Worm (Caenorhabditis elegans) whole organism, L2 larva: ENCODE measurements around the gene F20D6.11.

Experiments
- C34F6.9 ChIP-seq: fragments of 150-350 bp; optimal IDR thresholded peaks from 2 replicates; lab custom pipeline; 2014; ENCODE audit warnings: missing biosample characterization, missing genetic modification characterization
- F13H6.1 ChIP-seq: sonication (generic microtip); optimal IDR thresholded peaks from 2 replicates; lab custom pipeline; 2016; ENCODE audit warnings: missing genetic modification characterization, missing compliant biosample characterization
- R02D3.7 ChIP-seq: fragments of 150-350 bp; optimal IDR thresholded peaks from 2 replicates; lab custom pipeline; 2014; ENCODE audit warnings: missing biosample characterization, missing genetic modification characterization
- Y55F3AM.14 ChIP-seq: fragments of 200-800 bp; sonication (Bioruptor generic); optimal IDR thresholded peaks from 2 replicates; lab custom pipeline; 2018; ENCODE audit warnings: mild to moderate bottlenecking, missing genetic modification characterization, missing compliant biosample characterization
- blmp-1 ChIP-seq: sonication (generic microtip); optimal IDR thresholded peaks from 2 replicates; lab custom pipeline; 2017; ENCODE audit warnings: missing genetic modification characterization, mild to moderate bottlenecking, missing compliant biosample characterization, antibody characterized with exemption, moderate library complexity; ENCODE audit not compliant: insufficient read depth
- ceh-82 ChIP-seq: fragments of 150-350 bp; optimal IDR thresholded peaks from 2 replicates; lab custom pipeline; 2014; ENCODE audit warnings: missing biosample characterization, missing genetic modification characterization
- crh-2 ChIP-seq: sonication (generic microtip); optimal IDR thresholded peaks from 2 replicates; lab custom pipeline; 2017; ENCODE audit warnings: missing biosample characterization, missing genetic modification characterization
- egl-27 ChIP-seq: sonication (generic microtip); optimal IDR thresholded peaks from 3 replicates; lab custom pipeline; 2017; ENCODE audit warnings: missing biosample characterization, missing genetic modification reagents, missing genetic modification characterization
- fos-1 ChIP-seq: fragments of 150-350 bp; optimal IDR thresholded peaks from 2 replicates; lab custom pipeline; 2014; ENCODE audit warnings: missing biosample characterization, missing genetic modification characterization
- lin-11 ChIP-seq: fragments of 150-350 bp; sonication (generic microtip); optimal IDR thresholded peaks from 2 replicates; lab custom pipeline; 2014; ENCODE audit warnings: missing biosample characterization, missing genetic modification characterization, inconsistent platforms, mixed read lengths
- lin-13 ChIP-seq: fragments of 150-350 bp; optimal IDR thresholded peaks from 2 replicates; lab custom pipeline; 2014; ENCODE audit warnings: missing biosample characterization, missing genetic modification reagents, missing genetic modification characterization
- lsy-2 ChIP-seq, 2 experiments: fragments of 150-350 bp in 1 of 2; sonication (generic microtip) in 1 of 2; optimal IDR thresholded peaks; 2 replicates each; lab custom pipeline; 2014 to 2017; ENCODE audit warnings: missing biosample characterization in 2 of 2, missing genetic modification characterization in 2 of 2
- mab-5 ChIP-seq: fragments of 150-350 bp; optimal IDR thresholded peaks from 2 replicates; lab custom pipeline; 2014; ENCODE audit warnings: missing biosample characterization, missing genetic modification characterization
- mbf-1 ChIP-seq: sonication (generic microtip); optimal IDR thresholded peaks from 2 replicates; lab custom pipeline; 2017; ENCODE audit warnings: missing biosample characterization, missing genetic modification characterization
- nhr-10 ChIP-seq: sonication (generic microtip); optimal IDR thresholded peaks from 2 replicates; lab custom pipeline; 2017; ENCODE audit warnings: missing biosample characterization, missing genetic modification characterization
- nhr-12 ChIP-seq: fragments of 150-350 bp; optimal IDR thresholded peaks from 2 replicates; lab custom pipeline; 2014; ENCODE audit warnings: missing biosample characterization, missing genetic modification characterization
- nhr-21 ChIP-seq: fragments of 150-350 bp; optimal IDR thresholded peaks from 2 replicates; lab custom pipeline; 2014; ENCODE audit warnings: missing biosample characterization, missing genetic modification characterization
- nhr-237 ChIP-seq: fragments of 150-350 bp; optimal IDR thresholded peaks from 2 replicates; lab custom pipeline; 2014; ENCODE audit warnings: missing biosample characterization, missing genetic modification characterization
- nhr-25 ChIP-seq: fragments of 150-350 bp; sonication (generic microtip); optimal IDR thresholded peaks from 3 replicates; lab custom pipeline; 2014; ENCODE audit warnings: missing biosample characterization, missing genetic modification characterization
- nhr-6 ChIP-seq: fragments of 150-350 bp; optimal IDR thresholded peaks from 2 replicates; lab custom pipeline; 2014; ENCODE audit warnings: missing biosample characterization, missing genetic modification characterization
- nhr-77 ChIP-seq: fragments of 150-350 bp; optimal IDR thresholded peaks from 2 replicates; lab custom pipeline; 2014; ENCODE audit warnings: missing biosample characterization, missing genetic modification characterization
- sem-4 ChIP-seq: fragments of 150-350 bp; optimal IDR thresholded peaks from 2 replicates; lab custom pipeline; 2014; ENCODE audit warnings: missing biosample characterization, missing genetic modification reagents, missing genetic modification characterization
- skn-1 ChIP-seq: sonication (generic microtip); optimal IDR thresholded peaks from 2 replicates; lab custom pipeline; 2017; ENCODE audit warnings: missing biosample characterization, missing genetic modification characterization
- sma-9 ChIP-seq, 2 experiments: fragments of 150-350 bp in 1 of 2; sonication (generic microtip) in 1 of 2; optimal IDR thresholded peaks; 2 replicates each; lab custom pipeline; 2014 to 2016; ENCODE audit warnings: missing genetic modification characterization in 2 of 2, mild to moderate bottlenecking in 1 of 2, missing biosample characterization in 1 of 2, missing compliant biosample characterization in 1 of 2, missing genetic modification reagents in 1 of 2, moderate library complexity in 1 of 2
- unc-62 ChIP-seq: fragments of 150-350 bp; optimal IDR thresholded peaks from 2 replicates; lab custom pipeline; 2014; ENCODE audit warnings: missing biosample characterization, missing genetic modification reagents, missing genetic modification characterization
- zag-1 ChIP-seq: fragments of 150-350 bp; optimal IDR thresholded peaks from 2 replicates; lab custom pipeline; 2014; ENCODE audit warnings: missing biosample characterization, missing genetic modification characterization

F20D6.11 gene

ce11 chrV:8159629-8160028, 39.3 kb downstream of the F20D6.11 start, which contains the start of gene F20D6.6:
F20D6.6 (plus strand) TSS chrV:8159929.
- TF ChIP-seq fos-1 (no peak), nhr-25 (tag; lab: Kevin White, UChicago) (no peak), F13H6.1 (no peak), egl-27 (no peak), C34F6.9 (no peak), nhr-12 (tag; lab: Kevin White, UChicago) (no peak), lin-13 (GFP tag; lab: Kevin White, UChicago) (no peak), nhr-77 (tag; lab: Kevin White, UChicago) (no peak), crh-2 (no peak), sem-4 (tag; lab: Kevin White, UChicago) (no peak), nhr-6 (tag; lab: Kevin White, UChicago) (no peak), nhr-21 (tag; lab: Kevin White, UChicago) (no peak), nhr-237 (tag; lab: Kevin White, UChicago) (no peak), mbf-1 (tag; lab: Kevin White, UChicago) (no peak), zag-1 (tag; lab: Kevin White, UChicago) (no peak), blmp-1 (no peak), sma-9 (GFP tag; optimal IDR thresholded peaks at IDR 0.05; lab: Kevin White, UChicago) (no peak), sma-9 (tag; optimal IDR thresholded peaks at IDR 0.05; lab: Kevin White, UChicago) (no peak), ceh-82 (tag; lab: Kevin White, UChicago) (no peak)

- TF ChIP-seq zag-1 (tag; lab: Kevin White, UChicago) = no peak
- TF ChIP-seq, all 48 proteins: peak for 0
These were observed 41.4 kb downstream of the F20D6.11 start, which contains the start of gene sul-2 for ce11 chrV:8157446-8157845. sul-2 (plus strand) TSS chrV:8157746.

ce11 chrV:8155743-8156142, 43.2 kb downstream of the F20D6.11 start:
- TF ChIP-seq nhr-10 (no peak), lsy-2 (tag; optimal IDR thresholded peaks at IDR 0.05; lab: Kevin White, UChicago) (no peak), nhr-77 (tag; lab: Kevin White, UChicago) (no peak), Y55F3AM.14 (GFP tag; lab: Kevin White, UChicago) (no peak), zag-1 (tag; lab: Kevin White, UChicago) (no peak), C34F6.9 (no peak), sma-9 (GFP tag; optimal IDR thresholded peaks at IDR 0.05; lab: Kevin White, UChicago) (no peak), sma-9 (tag; optimal IDR thresholded peaks at IDR 0.05; lab: Kevin White, UChicago) (no peak), R02D3.7 (tag; lab: Kevin White, UChicago) (no peak), fos-1 (no peak), mab-5 (no peak), lin-11 (tag; lab: Kevin White, UChicago) (no peak), nhr-237 (tag; lab: Kevin White, UChicago) (no peak), sem-4 (tag; lab: Kevin White, UChicago) (no peak), skn-1 (no peak), F13H6.1 (no peak), nhr-12 (tag; lab: Kevin White, UChicago) (no peak), blmp-1 (no peak), unc-62 (GFP tag; lab: Kevin White, UChicago) (no peak)
- TF ChIP-seq, all 48 proteins: peak for 0
